Worm (Caenorhabditis elegans) whole organism, L4/young adult: ENCODE data around the gene nfki-1.

ENCODE experiments used
- W03F9.2 ChIP-seq: fragments of 150-350 bp; optimal IDR thresholded peaks from 2 replicates; lab custom pipeline; 2014; ENCODE audit warnings: missing biosample characterization, missing genetic modification characterization
- dao-5 ChIP-seq: sonication (generic microtip); optimal IDR thresholded peaks from 2 replicates; lab custom pipeline; 2016; ENCODE audit warnings: missing genotype, missing genetic modification characterization, moderate library complexity, missing compliant biosample characterization
- him-1 ChIP-seq: sonication (generic microtip); optimal IDR thresholded peaks from 2 replicates; lab custom pipeline; 2016; ENCODE audit warnings: missing genotype, missing genetic modification reagents, missing genetic modification characterization, missing compliant biosample characterization

Gene nfki-1

DNA sequence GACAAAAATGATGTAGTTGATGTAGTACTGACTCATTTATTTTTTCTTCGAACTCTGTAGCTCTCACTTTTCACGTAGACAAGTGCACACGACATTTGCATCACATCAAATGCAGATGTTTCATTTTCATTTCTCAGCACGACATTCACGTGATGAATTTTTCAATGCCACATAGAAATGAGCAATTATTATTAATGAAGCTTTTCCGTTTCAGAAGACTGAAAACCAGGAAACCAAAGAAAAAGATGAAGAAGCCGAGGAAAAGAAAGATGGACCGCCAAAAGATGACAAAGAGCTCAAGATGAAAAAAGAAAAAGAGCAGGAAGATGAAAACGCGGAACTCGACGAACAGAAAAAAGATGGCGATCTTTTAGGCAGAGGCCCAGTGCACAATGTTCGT lies 565 bp downstream of the nfki-1 start:
- TF ChIP-seq dao-5: no peak
- TF ChIP-seq W03F9.2 (tag; lab: Kevin White, UChicago): no peak
- TF ChIP-seq him-1 (tag; lab: Kevin White, UChicago): no peak

ce11 chrX:15362152-15362922 lies 7.3 kb downstream of the nfki-1 start:
- TF ChIP-seq W03F9.2 (tag; lab: Kevin White, UChicago) (no peak), him-1 (tag; lab: Kevin White, UChicago) (peak; percentile 12)

DNA sequence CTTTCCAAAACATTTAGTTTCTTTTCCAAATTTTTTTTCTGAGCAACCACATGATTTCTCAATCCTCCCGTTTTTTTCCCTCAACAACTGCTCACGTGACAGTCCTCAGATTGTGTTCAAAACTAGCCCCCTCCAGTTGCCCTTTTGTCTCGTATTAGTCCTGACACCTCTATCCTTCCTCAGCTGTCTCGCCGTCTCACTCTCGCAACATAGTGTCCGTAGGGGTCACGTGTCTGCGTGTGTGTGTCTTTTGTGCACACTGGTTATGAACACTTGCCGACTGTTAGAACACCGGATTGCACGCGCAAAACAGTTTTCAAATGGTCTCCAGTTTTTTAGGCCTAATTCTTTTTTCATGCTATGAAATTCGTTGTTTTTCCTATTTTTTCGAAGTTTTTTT lies 10.2 kb downstream of the nfki-1 start:
- no peak for TF ChIP-seq dao-5
- TF ChIP-seq W03F9.2 (tag; lab: Kevin White, UChicago): peak; percentile 46
- peak; percentile 78 for TF ChIP-seq him-1 (tag; lab: Kevin White, UChicago)

DNA sequence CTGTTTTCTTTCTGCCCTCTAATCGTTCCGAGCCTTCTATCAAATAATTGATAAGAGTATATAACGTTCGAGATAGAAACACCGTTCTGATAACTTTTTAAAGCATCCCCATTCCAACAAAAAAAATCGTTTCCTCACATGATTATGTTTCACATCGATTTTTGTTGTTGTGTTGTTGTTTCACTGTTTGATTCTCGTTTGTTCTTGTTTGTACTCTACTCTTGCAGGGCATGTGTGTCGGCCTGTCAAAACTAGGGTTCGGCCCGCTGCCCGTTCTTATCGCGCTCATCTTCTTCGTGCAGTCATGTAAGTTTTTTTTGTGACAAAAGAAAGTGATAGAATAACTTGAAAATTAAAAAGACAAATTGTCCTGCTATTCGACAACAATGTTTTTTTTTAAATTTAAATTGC lies 10.7 kb downstream of the nfki-1 start, which contains the start of gene C33A11.2:
TSS of gene C33A11.2 (plus strand) at position 226 of the 411 bp plus-strand sequence.
- TF ChIP-seq W03F9.2 (tag; lab: Kevin White, UChicago): no peak
- no peak for TF ChIP-seq dao-5
- no peak for TF ChIP-seq him-1 (tag; lab: Kevin White, UChicago)

- TF ChIP-seq W03F9.2 (tag; lab: Kevin White, UChicago) (no peak), dao-5 (no peak), him-1 (tag; lab: Kevin White, UChicago) (no peak)
Measured at ce11 chrX:15372772-15373171, 17.7 kb downstream of the nfki-1 start.

DNA sequence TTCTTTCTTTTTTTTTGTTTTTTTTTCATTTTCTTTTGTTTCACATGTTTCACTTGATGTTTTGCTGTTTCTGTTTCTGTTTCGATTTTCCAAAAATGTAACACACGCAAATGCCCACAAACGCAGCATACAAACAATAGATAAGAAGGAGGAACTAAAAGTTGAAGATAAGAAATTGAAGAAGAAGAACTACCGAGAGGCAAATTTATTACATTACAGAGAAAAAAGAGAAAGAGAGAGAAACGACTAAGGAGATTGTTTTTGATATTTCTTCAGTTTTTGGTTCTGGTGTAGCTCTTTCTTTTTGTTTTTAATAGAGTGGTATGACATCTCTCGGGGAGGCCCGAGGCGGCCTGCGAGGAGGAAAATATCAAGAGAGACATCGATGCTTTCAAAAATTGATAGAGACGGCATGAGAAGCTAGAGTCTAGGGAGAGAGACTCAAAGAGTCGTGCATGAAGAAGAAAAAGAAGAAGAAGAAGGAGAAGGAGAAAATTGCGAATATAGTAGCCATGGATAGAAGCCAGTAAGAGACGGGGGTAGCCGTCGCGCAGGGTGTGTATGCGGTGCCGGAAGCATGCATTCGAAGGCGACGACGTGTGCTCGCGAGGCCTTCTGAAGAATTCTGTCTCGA lies 18.5 kb downstream of the nfki-1 start:
- TF ChIP-seq him-1 (tag; lab: Kevin White, UChicago) (peak; percentile 44), W03F9.2 (tag; lab: Kevin White, UChicago) (peak; percentile 44), dao-5 (no peak)

ce11 chrX:15374668-15375208 lies 19.7 kb downstream of the nfki-1 start:
- TF ChIP-seq W03F9.2 (tag; lab: Kevin White, UChicago) (no peak), dao-5 (no peak), him-1 (tag; lab: Kevin White, UChicago) (no peak)

- TF ChIP-seq him-1 (tag; lab: Kevin White, UChicago) (no peak), W03F9.2 (tag; lab: Kevin White, UChicago) (no peak)
Measured at ce11 chrX:15375299-15375698, 20.3 kb downstream of the nfki-1 start.

DNA sequence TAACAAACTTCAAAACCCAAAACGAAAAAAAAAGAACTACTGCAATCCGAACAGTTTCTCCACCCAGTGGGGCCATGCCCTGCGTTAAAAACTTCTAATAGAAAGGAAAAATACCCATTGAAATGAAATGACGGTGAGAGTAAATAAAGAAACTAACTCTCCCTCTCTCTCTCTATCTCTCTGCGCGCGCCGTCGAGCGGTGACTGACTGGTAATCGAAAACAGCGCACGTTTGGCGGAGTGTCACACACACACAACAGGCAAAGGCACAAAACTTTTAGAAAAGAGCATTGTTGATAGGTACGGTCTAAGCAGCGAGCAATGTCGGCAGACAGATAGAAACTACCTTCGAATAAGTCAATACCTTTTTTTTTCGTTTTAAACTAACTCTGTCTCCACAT lies 21.5 kb downstream of the nfki-1 start:
- TF ChIP-seq W03F9.2 (tag; lab: Kevin White, UChicago) (no peak), him-1 (tag; lab: Kevin White, UChicago) (no peak), dao-5 (no peak)

DNA sequence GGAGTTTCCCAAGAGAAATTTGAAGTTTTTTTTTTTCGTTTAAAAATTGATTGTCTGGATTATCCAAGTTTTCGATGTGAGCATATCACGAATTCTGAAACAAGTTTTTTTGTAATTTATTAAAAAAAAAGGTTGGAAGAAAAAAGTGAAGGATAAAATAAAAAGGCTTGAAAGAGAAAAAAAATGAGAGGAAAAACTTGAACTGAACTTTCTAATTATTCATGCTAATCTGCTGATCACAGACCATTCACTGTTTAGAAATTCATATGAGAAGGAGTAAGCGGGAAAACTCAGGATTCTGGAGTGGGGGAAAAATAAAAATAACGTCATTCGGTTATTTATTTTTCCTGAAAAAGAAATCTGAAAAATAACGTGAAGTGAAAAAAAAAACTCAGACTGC lies 22.7 kb downstream of the nfki-1 start, which contains the start of gene svh-5:
TSS of gene svh-5 (minus strand) at position 101 of the 400 bp plus-strand sequence.
- no peak for TF ChIP-seq dao-5
- TF ChIP-seq W03F9.2 (tag; lab: Kevin White, UChicago): no peak
- no peak for TF ChIP-seq him-1 (tag; lab: Kevin White, UChicago)

DNA sequence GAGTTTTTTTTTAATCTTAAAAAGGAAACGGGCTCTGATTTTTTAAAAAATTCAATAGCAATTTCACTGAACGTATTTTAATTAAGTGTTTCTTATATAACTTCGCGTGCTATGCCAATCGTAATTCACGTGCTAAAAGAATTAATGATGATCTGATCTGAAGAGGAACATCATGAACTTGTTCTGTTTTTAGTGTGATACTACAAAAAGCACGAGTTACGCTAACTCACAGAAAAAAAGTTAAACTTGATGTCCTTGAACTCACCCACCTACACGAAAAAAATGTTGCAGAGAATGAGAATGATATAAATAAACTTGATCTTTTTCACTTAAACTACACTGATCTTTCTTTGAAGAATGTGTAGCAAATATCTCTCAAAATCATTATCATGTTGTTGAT lies 24.8 kb downstream of the nfki-1 start:
- TF ChIP-seq dao-5 (no peak), him-1 (tag; lab: Kevin White, UChicago) (no peak), W03F9.2 (tag; lab: Kevin White, UChicago) (no peak)

DNA sequence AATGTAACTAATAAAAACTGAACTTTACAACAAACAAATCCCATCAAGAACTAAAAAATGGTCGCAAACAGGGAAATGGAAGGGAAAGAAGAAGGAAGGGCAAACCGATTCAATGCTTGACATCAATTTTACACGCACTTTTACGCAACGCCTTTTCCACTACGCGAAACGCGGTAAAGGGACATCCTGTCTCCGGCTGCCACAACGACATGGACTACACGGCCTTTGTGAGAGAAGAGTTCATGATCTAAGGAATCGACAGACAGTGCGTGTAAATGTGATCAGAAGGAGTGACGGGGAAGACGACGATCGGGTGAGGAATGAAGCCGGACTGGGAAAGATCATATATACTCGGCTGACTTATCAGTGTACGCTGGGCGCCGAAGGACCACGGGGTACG lies 25.4 kb downstream of the nfki-1 start:
- no peak for TF ChIP-seq W03F9.2 (tag; lab: Kevin White, UChicago)
- no peak for TF ChIP-seq him-1 (tag; lab: Kevin White, UChicago)
- TF ChIP-seq dao-5: no peak

DNA sequence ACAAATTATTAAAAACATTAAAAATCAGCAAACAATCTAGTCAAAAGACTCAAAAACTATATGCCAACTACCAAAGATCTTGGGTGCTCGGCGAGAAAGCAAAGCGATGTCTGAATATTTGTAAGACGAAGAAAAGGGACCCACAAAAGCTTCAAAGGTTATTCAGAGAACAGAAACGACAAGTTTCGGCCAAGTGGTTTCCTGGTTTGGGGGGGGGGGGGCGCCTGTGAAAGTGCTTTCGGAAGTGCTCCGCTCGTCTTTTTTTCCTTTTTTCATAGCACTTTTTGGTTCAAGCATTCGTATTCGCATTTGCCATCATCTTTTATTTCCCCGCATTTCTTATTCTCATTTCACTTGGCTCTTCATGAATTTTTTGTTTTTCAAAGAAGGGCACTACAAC lies 26.4 kb downstream of the nfki-1 start:
- TF ChIP-seq W03F9.2 (tag; lab: Kevin White, UChicago) (no peak), him-1 (tag; lab: Kevin White, UChicago) (no peak), dao-5 (no peak)

DNA sequence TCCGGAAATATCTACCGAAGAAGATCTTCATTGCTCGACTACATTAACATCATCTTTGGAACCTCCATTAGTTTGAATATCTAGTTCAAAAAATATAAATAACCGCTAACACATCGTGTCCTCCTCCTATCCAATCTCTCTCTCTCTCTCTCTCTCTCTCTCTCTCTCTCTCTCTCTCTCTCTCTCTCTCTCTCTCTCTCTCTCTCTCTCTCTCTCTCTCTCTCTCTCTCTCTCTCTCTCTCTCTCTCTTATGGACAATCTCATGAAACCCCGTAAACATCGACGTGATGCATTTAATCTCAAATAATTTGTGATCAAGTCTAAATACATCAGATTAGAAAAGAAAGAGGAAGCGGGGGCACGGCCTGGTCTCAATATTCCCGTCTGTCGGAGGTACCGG lies 27.2 kb downstream of the nfki-1 start:
- TF ChIP-seq him-1 (tag; lab: Kevin White, UChicago) (no peak), dao-5 (no peak), W03F9.2 (tag; lab: Kevin White, UChicago) (no peak)
